Worm (Caenorhabditis elegans): ENCODE data around the gene C28D4.18.

The C28D4.18 gene

DNA sequence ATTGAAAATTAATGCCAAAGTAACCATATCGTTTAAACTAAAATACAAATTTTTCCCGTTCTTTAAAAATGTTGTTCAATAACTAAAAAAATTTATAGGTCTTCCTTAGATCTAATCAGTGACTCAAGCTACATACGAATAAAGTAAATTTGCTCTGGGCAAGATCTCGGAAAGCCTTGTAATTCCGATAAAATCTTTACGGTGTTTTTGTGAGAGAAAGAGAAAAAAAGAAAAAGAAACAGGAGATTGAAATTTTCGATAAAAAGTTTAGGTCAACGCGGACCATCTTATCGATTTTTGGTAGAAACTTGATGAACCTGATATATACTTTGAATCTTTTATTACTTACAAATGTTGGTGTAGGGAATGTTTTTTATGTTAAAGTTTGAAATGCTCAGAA, 1.9 kb upstream of the C28D4.18 start:
- no peak for TF ChIP-seq mdl-1 (tag; optimal IDR thresholded peaks at IDR 0.05)
- peak; percentile 41 for TF ChIP-seq nhr-25 (tag; optimal IDR thresholded peaks at IDR 0.05)
- peak; percentile 55 for TF ChIP-seq elt-1 (tag; optimal IDR thresholded peaks at IDR 0.05)
- TF ChIP-seq ceh-82 (tag; optimal IDR thresholded peaks at IDR 0.05) = no peak
- TF ChIP-seq sma-9 (GFP tag; optimal IDR thresholded peaks at IDR 0.05) = peak; percentile 64
- no peak for TF ChIP-seq sma-9 (tag; optimal IDR thresholded peaks at IDR 0.05)

DNA sequence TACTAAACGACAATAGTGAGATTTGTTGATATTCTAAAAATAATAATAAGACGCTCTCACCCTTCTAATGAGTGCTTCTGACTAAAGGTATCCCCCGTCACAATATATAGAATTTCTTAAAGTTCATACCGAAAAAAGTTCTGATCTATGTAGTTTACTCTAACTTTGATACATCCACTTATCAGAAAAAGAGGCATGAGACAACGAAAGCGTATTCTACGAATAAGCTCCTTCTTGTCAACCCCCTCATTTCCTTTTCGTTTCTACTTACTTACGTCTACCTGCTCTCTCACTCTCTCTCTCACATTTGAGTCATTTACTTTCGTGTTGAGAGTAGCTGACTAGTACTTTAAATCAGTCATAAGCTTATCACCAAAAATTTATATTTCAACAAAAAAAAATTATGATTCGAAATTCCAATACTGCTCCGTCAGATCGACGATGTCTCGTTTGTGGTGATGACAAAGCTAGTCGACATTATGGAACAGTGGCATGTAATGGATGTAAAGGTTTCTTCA, 447 bp downstream of the C28D4.18 start:
- no peak for TF ChIP-seq ZK546.5 (tag; optimal IDR thresholded peaks at IDR 0.05)
- TF ChIP-seq lsy-2 (tag; optimal IDR thresholded peaks at IDR 0.05) = peak in 1 of 2 experiments; percentile 29
- TF ChIP-seq lin-13 (GFP tag; optimal IDR thresholded peaks at IDR 0.05) = no peak
- TF ChIP-seq ceh-82 (tag; optimal IDR thresholded peaks at IDR 0.05) = no peak
- TF ChIP-seq sma-9 (GFP tag; optimal IDR thresholded peaks at IDR 0.05) = peak; percentile 4
- TF ChIP-seq sma-9 (tag; optimal IDR thresholded peaks at IDR 0.05) = no peak
- TF ChIP-seq nhr-21 (tag; optimal IDR thresholded peaks at IDR 0.05) = peak; percentile 47
- TF ChIP-seq unc-55 (GFP tag; optimal IDR thresholded peaks at IDR 0.05) = no peak

DNA sequence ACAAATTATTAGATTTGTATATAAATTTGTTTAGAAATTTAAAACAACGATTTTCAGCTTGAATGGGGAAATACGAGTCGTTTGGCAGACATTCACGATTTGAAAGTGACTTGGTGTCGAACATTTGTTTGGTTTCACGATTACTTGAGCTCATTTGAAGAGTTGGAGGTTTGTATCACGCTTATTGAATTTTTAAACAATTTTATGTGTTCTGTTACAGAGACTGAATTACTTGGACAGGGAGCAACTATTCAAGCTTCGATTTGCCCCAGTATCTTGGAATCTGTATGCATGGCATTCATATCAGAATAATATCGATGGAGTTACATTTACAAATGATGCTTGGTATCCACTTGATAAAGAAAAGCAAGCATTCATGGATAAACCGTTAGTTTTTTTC, 2.1 kb downstream of the C28D4.18 start:
- TF ChIP-seq nhr-12 (tag; optimal IDR thresholded peaks at IDR 0.05) = no peak
- no peak for TF ChIP-seq sma-3 (GFP tag; optimal IDR thresholded peaks at IDR 0.05)
- TF ChIP-seq zag-1 (tag; optimal IDR thresholded peaks at IDR 0.05) = no peak
- no peak for TF ChIP-seq fos-1 (tag; optimal IDR thresholded peaks at IDR 0.05)
- TF ChIP-seq blmp-1 (tag; optimal IDR thresholded peaks at IDR 0.05; ENCODE audit: insufficient read depth) = no peak
- TF ChIP-seq R02D3.7 (tag; optimal IDR thresholded peaks at IDR 0.05) = no peak
- no peak for TF ChIP-seq mdl-1 (tag; optimal IDR thresholded peaks at IDR 0.05)

DNA sequence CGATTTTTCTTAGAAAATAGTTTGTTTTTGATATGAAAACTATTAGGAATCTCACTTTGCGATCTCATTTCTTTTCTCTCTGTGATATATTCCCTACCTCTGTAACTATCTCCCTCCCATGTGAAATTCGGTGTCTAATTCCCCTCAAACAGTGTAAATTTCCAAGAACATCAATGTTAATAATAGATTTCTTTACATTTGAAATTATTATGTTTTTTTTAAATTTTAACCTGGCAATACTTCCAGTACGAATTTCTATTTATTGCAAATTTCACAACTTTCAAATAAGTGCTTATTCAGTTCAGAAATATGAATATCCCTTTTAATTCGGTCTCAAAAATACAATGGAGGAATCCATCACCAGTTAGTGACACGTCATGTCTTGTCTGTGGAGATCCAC, 3.3 kb downstream of the C28D4.18 start, which contains the start of gene nhr-100:
Gene nhr-100 (plus strand): TSS at position 301 of the 400 bp plus-strand sequence.
- TF ChIP-seq nhr-25 (tag; optimal IDR thresholded peaks at IDR 0.05) (no peak), Y55F3AM.14 (GFP tag; optimal IDR thresholded peaks at IDR 0.05) (no peak), blmp-1 (tag; optimal IDR thresholded peaks at IDR 0.05; ENCODE audit: insufficient read depth) (no peak), nhr-12 (tag; optimal IDR thresholded peaks at IDR 0.05) (no peak), elt-1 (tag; optimal IDR thresholded peaks at IDR 0.05) (no peak), sma-3 (GFP tag; optimal IDR thresholded peaks at IDR 0.05) (no peak), nhr-10 (tag; optimal IDR thresholded peaks at IDR 0.05) (no peak), lin-39 (tag; optimal IDR thresholded peaks at IDR 0.05) (no peak), sem-4 (tag; optimal IDR thresholded peaks at IDR 0.05) (no peak), ztf-1 (GFP tag; conservative IDR thresholded peaks at IDR 0.05) (no peak), lsy-2 (tag; optimal IDR thresholded peaks at IDR 0.05) (no peak)

DNA sequence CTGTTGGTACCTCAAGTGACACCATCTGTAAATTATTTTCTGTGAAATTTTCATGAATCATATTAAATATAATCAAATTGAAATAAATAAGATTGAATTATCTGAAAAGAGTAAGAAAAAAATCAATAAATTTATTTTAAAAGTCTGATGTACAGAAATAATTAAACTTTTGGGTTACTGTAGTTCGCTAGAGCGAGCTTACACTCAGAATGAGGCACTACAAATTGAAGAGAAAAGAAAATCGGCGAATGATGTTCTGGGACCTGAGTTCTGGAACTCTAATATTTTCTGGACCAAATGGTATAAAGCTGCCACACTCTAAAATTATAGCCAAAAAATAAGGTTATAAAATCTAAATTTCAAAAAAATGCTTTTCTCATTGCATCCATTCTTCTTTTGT, 8.8 kb downstream of the C28D4.18 start:
- no peak for TF ChIP-seq lin-11 (tag; optimal IDR thresholded peaks at IDR 0.05)
- TF ChIP-seq ceh-82 (tag; optimal IDR thresholded peaks at IDR 0.05) = no peak
- no peak for TF ChIP-seq blmp-1 (tag; optimal IDR thresholded peaks at IDR 0.05; ENCODE audit: insufficient read depth)
- no peak for TF ChIP-seq peb-1 (tag; optimal IDR thresholded peaks at IDR 0.05)
- no peak for TF ChIP-seq nhr-77 (tag; optimal IDR thresholded peaks at IDR 0.05)
- TF ChIP-seq nhr-10 (tag; optimal IDR thresholded peaks at IDR 0.05) = no peak
- no peak for TF ChIP-seq gmeb-1 (tag; optimal IDR thresholded peaks at IDR 0.05)
- TF ChIP-seq egl-27 (tag; optimal IDR thresholded peaks at IDR 0.05) = no peak
- no peak for TF ChIP-seq unc-39 (tag; optimal IDR thresholded peaks at IDR 0.05)
- TF ChIP-seq aly-2 (tag; optimal IDR thresholded peaks at IDR 0.05) = no peak
- no peak for TF ChIP-seq sma-3 (GFP tag; optimal IDR thresholded peaks at IDR 0.05)

DNA sequence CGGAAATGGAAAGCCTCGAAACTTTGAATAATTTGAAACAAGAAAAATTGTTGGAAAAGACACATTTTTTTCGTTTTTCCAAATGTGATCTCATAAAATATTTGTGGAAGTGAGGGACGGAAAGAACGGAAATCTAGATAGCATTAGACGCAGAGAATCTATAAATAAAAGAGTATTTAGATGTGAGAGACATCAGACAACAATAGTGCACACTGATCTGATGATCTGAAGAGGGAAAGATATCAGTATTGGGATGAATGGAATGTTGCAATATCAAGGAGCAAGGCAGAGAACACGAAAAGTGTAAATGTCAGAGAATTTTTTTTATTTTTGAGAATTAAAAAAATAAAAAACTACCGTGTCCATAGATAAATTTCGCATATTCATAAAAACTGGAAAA, 9.8 kb downstream of the C28D4.18 start:
- TF ChIP-seq sma-9 (GFP tag; optimal IDR thresholded peaks at IDR 0.05) (no peak), sma-9 (tag; optimal IDR thresholded peaks at IDR 0.05) (no peak), lsy-2 (tag; optimal IDR thresholded peaks at IDR 0.05) (peak in 1 of 2 experiments; percentile 3), sem-4 (tag; optimal IDR thresholded peaks at IDR 0.05) (no peak), blmp-1 (tag; optimal IDR thresholded peaks at IDR 0.05; ENCODE audit: insufficient read depth) (no peak), alr-1 (tag; optimal IDR thresholded peaks at IDR 0.05) (no peak), ceh-82 (tag; optimal IDR thresholded peaks at IDR 0.05) (no peak), ztf-4 (tag; optimal IDR thresholded peaks at IDR 0.05) (no peak), mdl-1 (tag; optimal IDR thresholded peaks at IDR 0.05) (no peak), aly-2 (tag; optimal IDR thresholded peaks at IDR 0.05) (no peak)

All from whole organism, L2 larva.